Fruit fly (Drosophila melanogaster) whole organism, prepupa: ENCODE measurements around the gene Bap60.

Experiments used
- Blimp-1 ChIP-seq: fragments of 200-800 bp; sonication (Bioruptor generic); optimal IDR thresholded peaks from 3 replicates; lab custom pipeline; 2017; ENCODE audit warnings: missing biosample characterization, missing genetic modification characterization, mild to moderate bottlenecking, moderate library complexity, missing genetic modification reagents
- CG11294 ChIP-seq: fragments of 200-800 bp; sonication (Bioruptor generic); IDR thresholded peaks from 2 replicates; pipeline ENCODE4 v1.3.6; 2022; ENCODE audit warnings: missing biosample characterization, missing genetic modification characterization
- CG11762 ChIP-seq: fragments of 200-800 bp; sonication (Bioruptor generic); optimal IDR thresholded peaks from 3 replicates; lab custom pipeline; 2016; ENCODE audit warnings: missing biosample characterization, missing genetic modification characterization; ENCODE audit not compliant: insufficient read depth
- CG11902 ChIP-seq: fragments of 200-800 bp; sonication (Bioruptor generic); optimal IDR thresholded peaks from 3 replicates; lab custom pipeline; 2016; ENCODE audit warnings: missing biosample characterization, missing genetic modification characterization
- CG15336 ChIP-seq: fragments of 200-800 bp; sonication (Bioruptor generic); IDR thresholded peaks from 2 replicates; pipeline ENCODE4 v1.3.6; 2022; ENCODE audit warnings: missing biosample characterization, missing genetic modification characterization
- CG1621 ChIP-seq: fragments of 200-800 bp; sonication (Bioruptor generic); optimal IDR thresholded peaks from 3 replicates; lab custom pipeline; 2018; ENCODE audit warnings: missing biosample characterization, mild to moderate bottlenecking, missing genetic modification characterization
- CG16779 ChIP-seq: fragments of 200-800 bp; sonication (Bioruptor generic); optimal IDR thresholded peaks from 3 replicates; lab custom pipeline; 2017; ENCODE audit warnings: missing biosample characterization, mild to moderate bottlenecking, missing genetic modification characterization
- CG3032 ChIP-seq: fragments of 200-800 bp; optimal IDR thresholded peaks from 2 replicates; lab custom pipeline; 2019; ENCODE audit warnings: missing biosample characterization, mild to moderate bottlenecking, missing genetic modification characterization, moderate library complexity
- CG31627 ChIP-seq: fragments of 200-800 bp; sonication (Bioruptor generic); optimal IDR thresholded peaks from 3 replicates; lab custom pipeline; 2016; ENCODE audit warnings: missing biosample characterization, missing genetic modification characterization
- CG32006 ChIP-seq: fragments of 200-800 bp; sonication (Bioruptor generic); optimal IDR thresholded peaks from 3 replicates; lab custom pipeline; 2017; ENCODE audit warnings: missing biosample characterization, mild to moderate bottlenecking, missing genetic modification characterization
- CG34406 ChIP-seq: fragments of 200-800 bp; sonication (Bioruptor generic); optimal IDR thresholded peaks from 3 replicates; lab custom pipeline; 2016; ENCODE audit warnings: missing biosample characterization, missing genetic modification characterization
- CG4318 ChIP-seq: fragments of 200-800 bp; sonication (Bioruptor generic); optimal IDR thresholded peaks from 3 replicates; lab custom pipeline; 2017; ENCODE audit warnings: missing biosample characterization, mild to moderate bottlenecking, missing genetic modification characterization
- CG6163 ChIP-seq: fragments of 200-800 bp; sonication (Bioruptor generic); IDR thresholded peaks from 3 replicates; pipeline ENCODE4 v1.3.6; 2022; ENCODE audit warnings: missing biosample characterization, missing genetic modification characterization
- CG6276 ChIP-seq: fragments of 200-800 bp; sonication (Bioruptor generic); optimal IDR thresholded peaks from 2 replicates; lab custom pipeline; 2017; ENCODE audit warnings: missing biosample characterization, mild to moderate bottlenecking, missing genetic modification characterization
- CG6792 ChIP-seq: fragments of 200-800 bp; sonication (Bioruptor generic); optimal IDR thresholded peaks from 3 replicates; lab custom pipeline; 2016; ENCODE audit warnings: missing biosample characterization, missing genetic modification characterization
- CG6854 ChIP-seq: fragments of 200-800 bp; sonication (Bioruptor generic); optimal IDR thresholded peaks from 2 replicates; lab custom pipeline; 2017; ENCODE audit warnings: missing biosample characterization, mild to moderate bottlenecking, missing genetic modification characterization
- CG8119 ChIP-seq: fragments of 200-800 bp; sonication (Bioruptor generic); IDR thresholded peaks from 3 replicates; pipeline ENCODE4 v1.3.6; 2022; ENCODE audit warnings: missing biosample characterization, missing genetic modification characterization
- CG8632 ChIP-seq: fragments of 200-800 bp; sonication (Bioruptor generic); optimal IDR thresholded peaks from 3 replicates; lab custom pipeline; 2016; ENCODE audit warnings: missing biosample characterization, missing genetic modification characterization
- CG9139 ChIP-seq: fragments of 200-800 bp; sonication (Bioruptor generic); optimal IDR thresholded peaks from 3 replicates; lab custom pipeline; 2017; ENCODE audit warnings: missing biosample characterization, mild to moderate bottlenecking, missing genetic modification characterization
- Eip75B ChIP-seq: fragments of 200-800 bp; sonication (Bioruptor generic); optimal IDR thresholded peaks from 3 replicates; lab custom pipeline; 2016; ENCODE audit warnings: missing biosample characterization, missing genetic modification characterization
- Eip78C ChIP-seq: fragments of 200-800 bp; sonication (Bioruptor generic); peaks from one replicate; lab custom pipeline; 2016; ENCODE audit warnings: missing biosample characterization, missing genetic modification characterization
- Ets96B ChIP-seq: fragments of 200-800 bp; optimal IDR thresholded peaks from 2 replicates; lab custom pipeline; 2019; ENCODE audit warnings: missing biosample characterization, mild to moderate bottlenecking, missing genetic modification characterization, moderate library complexity
- Gug ChIP-seq: fragments of 200-800 bp; sonication (Bioruptor generic); IDR thresholded peaks from 2 replicates; pipeline ENCODE4 v1.3.6; 2022; ENCODE audit warnings: missing biosample characterization, missing genetic modification characterization
- Hr38 ChIP-seq: sonication (Bioruptor generic); optimal IDR thresholded peaks from 2 replicates; lab custom pipeline; 2016; ENCODE audit warnings: missing biosample characterization, missing genetic modification characterization
- Hr39 ChIP-seq: fragments of 200-800 bp; sonication (Bioruptor generic); optimal IDR thresholded peaks from 2 replicates; lab custom pipeline; 2016; ENCODE audit warnings: missing biosample characterization, missing genetic modification characterization
- Hr4 ChIP-seq: fragments of 200-800 bp; sonication (Bioruptor generic); optimal IDR thresholded peaks from 3 replicates; lab custom pipeline; 2016; ENCODE audit warnings: missing biosample characterization, missing genetic modification characterization
- Lpt ChIP-seq: fragments of 200-800 bp; sonication (Bioruptor generic); optimal IDR thresholded peaks from 3 replicates; lab custom pipeline; 2016; ENCODE audit warnings: missing biosample characterization, missing genetic modification characterization
- OdsH ChIP-seq: fragments of 200-800 bp; sonication (Bioruptor generic); optimal IDR thresholded peaks from 3 replicates; lab custom pipeline; 2016; ENCODE audit warnings: missing biosample characterization, missing genetic modification characterization
- Smox ChIP-seq: fragments of 200-800 bp; sonication (Bioruptor generic); optimal IDR thresholded peaks from 3 replicates; lab custom pipeline; 2016; ENCODE audit warnings: missing biosample characterization, missing genetic modification characterization
- Sox102F ChIP-seq: fragments of 200-800 bp; sonication (Bioruptor generic); optimal IDR thresholded peaks from 2 replicates; lab custom pipeline; 2016; ENCODE audit warnings: missing biosample characterization, mild to moderate bottlenecking, missing genetic modification characterization
- Sox14 ChIP-seq: fragments of 200-800 bp; sonication (Bioruptor generic); optimal IDR thresholded peaks from 3 replicates; lab custom pipeline; 2016; ENCODE audit warnings: missing biosample characterization, missing genetic modification characterization
- Sox15 ChIP-seq: fragments of 200-800 bp; sonication (Bioruptor generic); optimal IDR thresholded peaks from 3 replicates; lab custom pipeline; 2016; ENCODE audit warnings: missing biosample characterization, missing genetic modification characterization
- achi ChIP-seq: fragments of 200-800 bp; sonication (Bioruptor generic); optimal IDR thresholded peaks from 3 replicates; lab custom pipeline; 2016; ENCODE audit warnings: missing biosample characterization, missing genetic modification characterization
- acj6 ChIP-seq: fragments of 200-800 bp; sonication (Bioruptor generic); optimal IDR thresholded peaks from 3 replicates; lab custom pipeline; 2016; ENCODE audit warnings: missing biosample characterization, missing genetic modification characterization
- cyc ChIP-seq: fragments of 200-800 bp; sonication (Bioruptor generic); optimal IDR thresholded peaks from 3 replicates; lab custom pipeline; 2016; ENCODE audit warnings: missing biosample characterization, missing genetic modification characterization
- dac ChIP-seq: fragments of 200-800 bp; sonication (Bioruptor generic); optimal IDR thresholded peaks from 2 replicates; lab custom pipeline; 2017; ENCODE audit warnings: missing biosample characterization, mild to moderate bottlenecking, missing genetic modification characterization
- dsx ChIP-seq: fragments of 200-800 bp; optimal IDR thresholded peaks from 3 replicates; lab custom pipeline; 2019; ENCODE audit warnings: missing biosample characterization, mild to moderate bottlenecking, missing genetic modification characterization, moderate library complexity; ENCODE audit not compliant: poor library complexity, severe bottlenecking
- eg ChIP-seq: fragments of 200-800 bp; sonication (Bioruptor generic); IDR thresholded peaks from 3 replicates; pipeline ENCODE4 v1.3.6; 2022; ENCODE audit warnings: missing biosample characterization, missing genetic modification characterization
- fd59A ChIP-seq: fragments of 200-800 bp; sonication (Bioruptor generic); optimal IDR thresholded peaks from 2 replicates; lab custom pipeline; 2017; ENCODE audit warnings: missing biosample characterization, mild to moderate bottlenecking, missing genetic modification characterization, missing genetic modification reagents
- fd85E ChIP-seq: fragments of 200-800 bp; sonication (Bioruptor generic); optimal IDR thresholded peaks from 3 replicates; lab custom pipeline; 2016; ENCODE audit warnings: missing biosample characterization, missing genetic modification characterization
- fkh ChIP-seq: fragments of 200-800 bp; sonication (Bioruptor generic); optimal IDR thresholded peaks from 3 replicates; lab custom pipeline; 2017; ENCODE audit warnings: missing biosample characterization, mild to moderate bottlenecking, missing genetic modification characterization, moderate library complexity
- lz ChIP-seq: fragments of 200-800 bp; sonication (Bioruptor generic); optimal IDR thresholded peaks from 3 replicates; lab custom pipeline; 2016; ENCODE audit warnings: missing biosample characterization, missing genetic modification characterization
- pdm3 ChIP-seq: fragments of 200-800 bp; sonication (Bioruptor generic); optimal IDR thresholded peaks from 3 replicates; lab custom pipeline; 2016; ENCODE audit warnings: missing biosample characterization, missing genetic modification characterization
- salr ChIP-seq, 2 experiments: fragments of 200-800 bp; sonication (Bioruptor generic); optimal IDR thresholded peaks; 3 replicates each; lab custom pipeline; 2016 to 2018; ENCODE audit warnings: missing biosample characterization in 2 of 2, missing genetic modification characterization in 2 of 2, mild to moderate bottlenecking in 1 of 2
- ss ChIP-seq, 2 experiments: fragments of 200-800 bp; sonication (Bioruptor generic); optimal IDR thresholded peaks; 2 replicates in 1 of 2; 3 replicates in 1 of 2; lab custom pipeline; 2017 to 2018; ENCODE audit warnings: mild to moderate bottlenecking in 2 of 2, missing biosample characterization in 2 of 2, missing genetic modification characterization in 2 of 2, moderate library complexity in 1 of 2
- topi ChIP-seq: fragments of 200-800 bp; sonication (Bioruptor generic); optimal IDR thresholded peaks from 3 replicates; lab custom pipeline; 2016; ENCODE audit warnings: missing biosample characterization, missing genetic modification characterization

Bap60 gene

DNA sequence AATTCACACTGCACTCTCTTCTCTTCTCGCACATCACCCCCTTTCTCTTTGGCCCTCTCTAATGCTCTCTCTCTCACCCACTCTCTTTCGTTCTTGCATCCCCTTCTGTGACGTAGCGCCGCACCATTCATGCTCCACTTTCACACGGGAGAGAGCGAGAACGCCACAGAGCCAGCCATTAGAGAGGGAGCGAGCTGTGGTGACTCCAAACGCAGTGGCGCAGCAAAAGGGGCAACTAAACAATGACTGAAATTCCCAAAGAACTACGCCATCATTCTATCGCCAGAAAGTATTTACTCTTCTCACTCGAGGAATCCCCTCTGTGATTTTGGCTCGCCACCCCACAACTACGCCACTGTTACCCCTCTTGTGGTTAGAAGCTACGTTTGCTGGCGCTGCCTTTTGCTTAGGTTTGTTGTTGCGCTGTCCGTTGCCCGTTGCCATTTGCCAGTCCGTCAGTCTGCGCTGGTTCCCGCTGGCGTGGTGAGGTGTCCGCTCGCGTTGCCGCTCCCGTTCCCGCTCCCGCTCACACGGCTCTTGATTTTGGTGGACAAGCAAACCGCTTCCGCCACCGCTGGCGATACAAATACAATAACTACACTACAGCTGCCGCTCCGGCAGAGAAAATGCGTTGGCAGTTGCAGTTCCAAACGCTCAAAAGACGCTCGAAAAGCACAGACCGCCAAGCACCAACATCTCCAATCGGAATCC is 28.1 kb downstream of the Bap60 start (continued):
- peak; percentile 99 for TF ChIP-seq CG6276 (GFP tag; lab: Kevin White, UChicago)
- peak; percentile 93 for TF ChIP-seq CG1621 (tag; lab: Kevin White, UChicago)
- TF ChIP-seq fd85E (GFP tag; lab: Kevin White, UChicago): peak; percentile 94
- TF ChIP-seq CG3032 (tag; lab: Kevin White, UChicago): peak; percentile 88
- TF ChIP-seq Lpt (GFP tag; lab: Kevin White, UChicago): peak; percentile 99
- peak; percentile 100 for TF ChIP-seq eg (GFP tag; lab: Robert Waterston, UW)
- peak; percentile 91 for TF ChIP-seq Ets96B (tag; lab: Kevin White, UChicago)
- TF ChIP-seq Eip75B (GFP tag; lab: Kevin White, UChicago): peak; percentile 97
- peak; percentile 99 for TF ChIP-seq CG8119 (GFP tag; lab: Robert Waterston, UW)
- peak; percentile 99 for TF ChIP-seq dac (GFP tag; lab: Kevin White, UChicago)
- TF ChIP-seq CG6854: peak; percentile 97
- TF ChIP-seq fd59A (GFP tag; lab: Kevin White, UChicago): peak; percentile 91
- peak; percentile 98 for TF ChIP-seq acj6
- TF ChIP-seq fkh: peak; percentile 97
- peak; percentile 99 for TF ChIP-seq CG32006 (GFP tag; lab: Kevin White, UChicago)
- TF ChIP-seq CG11902: peak; percentile 97
- TF ChIP-seq Sox102F (GFP tag; lab: Kevin White, UChicago): peak; percentile 98
- TF ChIP-seq OdsH (GFP tag; lab: Kevin White, UChicago): peak; percentile 99
- TF ChIP-seq lz (GFP tag; lab: Kevin White, UChicago): peak; percentile 99
- peak; percentile 99 for TF ChIP-seq CG15336 (GFP tag; lab: Robert Waterston, UW)
- TF ChIP-seq CG16779 (tag; lab: Kevin White, UChicago): peak; percentile 96
- peak; percentile 86 for TF ChIP-seq dsx
- TF ChIP-seq, all 60 proteins: peak for 60

- peak; percentile 82 for TF ChIP-seq CG32006 (GFP tag; lab: Kevin White, UChicago)
- TF ChIP-seq CG6792 (GFP tag; lab: Kevin White, UChicago): peak; percentile 47
- peak; percentile 13 for TF ChIP-seq Sox15
- peak; percentile 60 for TF ChIP-seq pdm3 (GFP tag; lab: Kevin White, UChicago)
- TF ChIP-seq eg (GFP tag; lab: Robert Waterston, UW): peak; percentile 21; the same call in 2 of the 3 replicates
- no peak for TF ChIP-seq Hr38 (GFP tag; lab: Kevin White, UChicago)
- TF ChIP-seq Hr4: peak; percentile 70
- no peak for TF ChIP-seq Lpt (GFP tag; lab: Kevin White, UChicago)
- TF ChIP-seq fd85E (GFP tag; lab: Kevin White, UChicago): no peak
- peak; percentile 13 for TF ChIP-seq CG11762
- no peak for TF ChIP-seq CG6854
- TF ChIP-seq CG9139 (GFP tag; lab: Kevin White, UChicago): peak; percentile 45
- no peak for TF ChIP-seq Gug (GFP tag; lab: Robert Waterston, UW)
- peak; percentile 58 for TF ChIP-seq CG8632 (GFP tag; lab: Kevin White, UChicago)
- no peak for TF ChIP-seq Blimp-1 (GFP tag; lab: Kevin White, UChicago)
- peak; percentile 42 for TF ChIP-seq CG34406 (GFP tag; lab: Kevin White, UChicago)
- TF ChIP-seq acj6: peak; percentile 64
- TF ChIP-seq CG31627 (GFP tag; lab: Kevin White, UChicago): peak; percentile 60
- no peak for TF ChIP-seq CG11294 (GFP tag; lab: Robert Waterston, UW)
- peak; percentile 59 for TF ChIP-seq topi (GFP tag; lab: Kevin White, UChicago)
- TF ChIP-seq achi: peak; percentile 52
- TF ChIP-seq Smox (GFP tag; lab: Kevin White, UChicago): peak; percentile 37
- peak; percentile 45 for TF ChIP-seq cyc
- peak; percentile 94 for TF ChIP-seq Eip78C (GFP tag; lab: Kevin White, UChicago)
- peak; percentile 61 for TF ChIP-seq Eip75B (GFP tag; lab: Kevin White, UChicago)
- peak; percentile 65 for TF ChIP-seq Ets96B (tag; lab: Kevin White, UChicago)
- peak; percentile 63 for TF ChIP-seq Sox14
- TF ChIP-seq CG4318 (GFP tag; lab: Kevin White, UChicago): peak; percentile 51
- peak in 1 of 2 experiments; percentile 26 for TF ChIP-seq salr (GFP tag; optimal IDR thresholded peaks at IDR 0.05; lab: Kevin White, UChicago)
- TF ChIP-seq Hr39 (GFP tag; lab: Kevin White, UChicago): peak; percentile 38
- peak; percentile 11 to 55 for TF ChIP-seq ss (GFP tag; optimal IDR thresholded peaks at IDR 0.05; lab: Kevin White, UChicago)
- peak; percentile 68 for TF ChIP-seq CG15336 (GFP tag; lab: Robert Waterston, UW)
- TF ChIP-seq CG6163 (GFP tag; lab: Robert Waterston, UW): 0 out of 3 replicates have a peak, but pooled peaks have one; percentile 38
- TF ChIP-seq CG8119 (GFP tag; lab: Robert Waterston, UW): peak; percentile 66
Observed at dm6 chrX:13130175-13130822, 29.0 kb downstream of the Bap60 start.
